Fruit fly (Drosophila melanogaster) whole organism, embryonic: ENCODE results near the gene L2HGDH.

ENCODE experiments used
- B-H1 ChIP-seq: fragments of 200-800 bp; sonication (Bioruptor generic); IDR thresholded peaks from 3 replicates; pipeline ENCODE4 v1.3.6; 2022; ENCODE audit warnings: missing biosample characterization, missing genetic modification characterization
- CG11247 ChIP-seq: fragments of 200-800 bp; sonication (Bioruptor generic); IDR thresholded peaks from 2 replicates; pipeline ENCODE4 v1.3.6; 2022; ENCODE audit warnings: missing biosample characterization, missing genetic modification characterization
- CG11723 ChIP-seq: fragments of 200-800 bp; sonication (Bioruptor generic); optimal IDR thresholded peaks from 2 replicates; lab custom pipeline; 2017; ENCODE audit warnings: missing biosample characterization, mild to moderate bottlenecking, missing genetic modification characterization
- CG14860 ChIP-seq: fragments of 200-800 bp; sonication (Bioruptor generic); IDR thresholded peaks from 3 replicates; pipeline ENCODE4 v1.3.6; 2022; ENCODE audit warnings: missing biosample characterization, missing genetic modification characterization; ENCODE audit not compliant: partially characterized antibody
- CG15514 ChIP-seq: fragments of 200-800 bp; sonication (Bioruptor generic); optimal IDR thresholded peaks from 3 replicates; lab custom pipeline; 2017; ENCODE audit warnings: missing biosample characterization, missing genetic modification characterization, mild to moderate bottlenecking, moderate library complexity, missing genetic modification reagents
- CG1602 ChIP-seq: fragments of 200-800 bp; sonication (Bioruptor generic); optimal IDR thresholded peaks from 3 replicates; lab custom pipeline; 2016; ENCODE audit warnings: missing biosample characterization, missing genetic modification characterization
- CG17359 ChIP-seq: fragments of 200-800 bp; sonication (Bioruptor generic); optimal IDR thresholded peaks from 3 replicates; lab custom pipeline; 2018; ENCODE audit warnings: missing biosample characterization, mild to moderate bottlenecking, missing genetic modification characterization, moderate library complexity
- CG2889 ChIP-seq: fragments of 200-800 bp; sonication (Bioruptor generic); IDR thresholded peaks from 3 replicates; pipeline ENCODE4 v1.3.6; 2022; ENCODE audit warnings: missing biosample characterization, missing genetic modification characterization
- CG5180 ChIP-seq: fragments of 200-800 bp; sonication (Bioruptor generic); optimal IDR thresholded peaks from 3 replicates; lab custom pipeline; 2017; ENCODE audit warnings: missing biosample characterization, missing genetic modification characterization, mild to moderate bottlenecking, moderate library complexity, missing genetic modification reagents
- CG6813 ChIP-seq: fragments of 200-800 bp; sonication (Bioruptor generic); optimal IDR thresholded peaks from 2 replicates; lab custom pipeline; 2017; ENCODE audit warnings: missing biosample characterization, missing genetic modification characterization, mild to moderate bottlenecking, moderate library complexity, missing genetic modification reagents
- CG6854 ChIP-seq: fragments of 200-800 bp; sonication (Bioruptor generic); optimal IDR thresholded peaks from 3 replicates; lab custom pipeline; 2017; ENCODE audit warnings: missing biosample characterization, mild to moderate bottlenecking, missing genetic modification characterization
- CG8478 ChIP-seq: fragments of >200 bp; optimal IDR thresholded peaks from 2 replicates; lab custom pipeline; 2018
- CHES-1-like ChIP-seq: fragments of 200-800 bp; sonication (Bioruptor generic); optimal IDR thresholded peaks from 2 replicates; lab custom pipeline; 2016; ENCODE audit warnings: missing biosample characterization, missing genetic modification characterization
- D ChIP-seq, 2 experiments: fragments of 200-800 bp in 1 of 2; fragments of >200 bp in 1 of 2; sonication (Bioruptor generic) in 1 of 2; optimal IDR thresholded peaks; 2 replicates in 1 of 2; 3 replicates in 1 of 2; lab custom pipeline; 2017; ENCODE audit warnings: mild to moderate bottlenecking in 1 of 2, missing biosample characterization in 1 of 2, missing genetic modification characterization in 1 of 2, missing genetic modification reagents in 1 of 2
- D19A ChIP-seq: fragments of 200-800 bp; optimal IDR thresholded peaks from 3 replicates; lab custom pipeline; 2019; ENCODE audit warnings: missing biosample characterization, mild to moderate bottlenecking, missing genetic modification characterization, moderate library complexity
- D19B ChIP-seq: fragments of 200-800 bp; sonication (Bioruptor generic); optimal IDR thresholded peaks from 2 replicates; lab custom pipeline; 2017; ENCODE audit warnings: missing biosample characterization, mild to moderate bottlenecking, missing genetic modification characterization
- Dll ChIP-seq: fragments of 200-800 bp; sonication (Bioruptor generic); IDR thresholded peaks from 4 replicates; pipeline ENCODE4 v1.3.6; 2022; ENCODE audit warnings: missing biosample characterization, missing genetic modification characterization; ENCODE audit not compliant: partially characterized antibody
- HLHmδ ChIP-seq: fragments of 200-800 bp; sonication (Bioruptor generic); optimal IDR thresholded peaks from 2 replicates; lab custom pipeline; 2018; ENCODE audit warnings: missing biosample characterization, mild to moderate bottlenecking, missing genetic modification characterization, moderate library complexity
- Hey ChIP-seq: fragments of 200-800 bp; sonication (Bioruptor generic); optimal IDR thresholded peaks from 3 replicates; lab custom pipeline; 2018; ENCODE audit warnings: missing biosample characterization, mild to moderate bottlenecking, missing genetic modification characterization
- Kr ChIP-seq: fragments of 200-800 bp; sonication (Bioruptor generic); optimal IDR thresholded peaks from 2 replicates; lab custom pipeline; 2017; ENCODE audit warnings: missing biosample characterization, mild to moderate bottlenecking, missing genetic modification characterization
- MBD-R2 ChIP-seq: fragments of 200-800 bp; sonication (Bioruptor generic); IDR thresholded peaks from 2 replicates; pipeline ENCODE4 v1.3.6; 2022; ENCODE audit warnings: missing biosample characterization, missing genetic modification characterization
- NC2α ChIP-seq: fragments of 200-800 bp; sonication (Bioruptor generic); optimal IDR thresholded peaks from 2 replicates; lab custom pipeline; 2016; ENCODE audit warnings: missing biosample characterization, missing genetic modification characterization
- Sox100B ChIP-seq: fragments of 200-800 bp; sonication (Bioruptor generic); optimal IDR thresholded peaks from 3 replicates; lab custom pipeline; 2018; ENCODE audit warnings: missing biosample characterization, mild to moderate bottlenecking, missing genetic modification characterization
- Trl ChIP-seq, 3 experiments: fragments of >200 bp in 2 of 3; fragments of 200-800 bp in 1 of 3; sonication (Bioruptor generic) in 1 of 3; optimal IDR thresholded peaks; 2 replicates in 1 of 3; 3 replicates in 2 of 3; lab custom pipeline; 2016 to 2017; ENCODE audit warnings: missing biosample characterization in 1 of 3, missing genetic modification characterization in 1 of 3
- Usf ChIP-seq: fragments of 200-800 bp; sonication (Bioruptor generic); optimal IDR thresholded peaks from 2 replicates; lab custom pipeline; 2017; ENCODE audit warnings: missing genotype, missing biosample characterization, missing genetic modification characterization
- az2 ChIP-seq: fragments of 200-800 bp; sonication (Bioruptor generic); optimal IDR thresholded peaks from 3 replicates; lab custom pipeline; 2016; ENCODE audit warnings: missing biosample characterization, missing genetic modification characterization
- chm ChIP-seq: fragments of 200-800 bp; sonication (Bioruptor generic); IDR thresholded peaks from 2 replicates; pipeline ENCODE4 v1.3.6; 2022; ENCODE audit warnings: missing biosample characterization, missing genetic modification characterization
- chn ChIP-seq: fragments of 200-800 bp; sonication (Bioruptor generic); optimal IDR thresholded peaks from 2 replicates; lab custom pipeline; 2016; ENCODE audit warnings: missing biosample characterization, missing genetic modification characterization
- dati ChIP-seq: fragments of 200-800 bp; sonication (Bioruptor generic); IDR thresholded peaks from 2 replicates; pipeline ENCODE4 v1.3.6; 2022; ENCODE audit warnings: missing biosample characterization, missing genetic modification characterization
- dpn ChIP-seq, 2 experiments: fragments of 200-800 bp; sonication (Bioruptor generic); optimal IDR thresholded peaks; 3 replicates each; lab custom pipeline; 2016; ENCODE audit warnings: missing biosample characterization in 2 of 2, missing genetic modification characterization in 2 of 2
- ewg ChIP-seq: fragments of 200-800 bp; sonication (Bioruptor generic); optimal IDR thresholded peaks from 3 replicates; lab custom pipeline; 2017; ENCODE audit warnings: mild to moderate bottlenecking, missing biosample characterization, missing genetic modification reagents, missing genetic modification characterization
- eyg ChIP-seq: fragments of 200-800 bp; sonication (Bioruptor generic); optimal IDR thresholded peaks from 3 replicates; lab custom pipeline; 2016; ENCODE audit warnings: missing biosample characterization, missing genetic modification characterization
- gfzf ChIP-seq: fragments of 200-800 bp; sonication (Bioruptor generic); optimal IDR thresholded peaks from 2 replicates; lab custom pipeline; 2016; ENCODE audit warnings: missing biosample characterization, mild to moderate bottlenecking, missing genetic modification characterization, moderate library complexity
- gsb-n ChIP-seq: fragments of 200-800 bp; sonication (Bioruptor generic); optimal IDR thresholded peaks from 3 replicates; lab custom pipeline; 2018; ENCODE audit warnings: missing biosample characterization, mild to moderate bottlenecking, missing genetic modification characterization
- jing ChIP-seq: fragments of 200-800 bp; sonication (Bioruptor generic); optimal IDR thresholded peaks from 2 replicates; lab custom pipeline; 2018; ENCODE audit warnings: missing biosample characterization, mild to moderate bottlenecking, missing genetic modification characterization
- lov ChIP-seq, 2 experiments: fragments of 200-800 bp in 1 of 2; fragments of >200 bp in 1 of 2; sonication (Bioruptor generic) in 1 of 2; IDR thresholded peaks in 1 of 2; optimal IDR thresholded peaks in 1 of 2; 2 replicates in 1 of 2; 3 replicates in 1 of 2; pipeline versions ENCODE4 v1.3.6 to Lab custom; 2017 to 2022; ENCODE audit warnings: missing biosample characterization in 1 of 2, missing genetic modification characterization in 1 of 2
- org-1 ChIP-seq: fragments of 200-800 bp; sonication (Bioruptor generic); optimal IDR thresholded peaks from 2 replicates; lab custom pipeline; 2017; ENCODE audit warnings: missing biosample characterization, missing genetic modification characterization
- otp ChIP-seq: fragments of 200-800 bp; sonication (Bioruptor generic); IDR thresholded peaks from 3 replicates; pipeline ENCODE4, ENCODE4 v1.3.6; 2022; ENCODE audit warnings: missing biosample characterization, missing genetic modification characterization
- pho ChIP-seq: fragments of 200-800 bp; sonication (Bioruptor generic); optimal IDR thresholded peaks from 2 replicates; lab custom pipeline; 2016; ENCODE audit warnings: missing biosample characterization, missing genetic modification characterization
- repo ChIP-seq: fragments of 200-800 bp; sonication (Bioruptor generic); optimal IDR thresholded peaks from 2 replicates; lab custom pipeline; 2016; ENCODE audit warnings: missing biosample characterization, missing genetic modification characterization
- rib ChIP-seq: fragments of 200-800 bp; sonication (Bioruptor generic); IDR thresholded peaks from 2 replicates; pipeline ENCODE4 v1.3.6; 2022; ENCODE audit warnings: missing biosample characterization, missing genetic modification characterization
- row ChIP-seq: fragments of 200-800 bp; sonication (Bioruptor generic); IDR thresholded peaks from 3 replicates; pipeline ENCODE4 v1.3.6; 2022; ENCODE audit warnings: missing biosample characterization, missing genetic modification characterization
- sc ChIP-seq, 3 experiments: fragments of >200 bp in 2 of 3; fragments of 200-800 bp in 1 of 3; sonication (Bioruptor generic) in 1 of 3; optimal IDR thresholded peaks; 2 replicates in 2 of 3; 3 replicates in 1 of 3; lab custom pipeline; 2017; ENCODE audit warnings: mild to moderate bottlenecking in 1 of 3, missing biosample characterization in 1 of 3, missing genetic modification characterization in 1 of 3, missing genetic modification reagents in 1 of 3
- sd ChIP-seq: fragments of 200-800 bp; sonication (Bioruptor generic); optimal IDR thresholded peaks from 3 replicates; lab custom pipeline; 2018; ENCODE audit warnings: missing biosample characterization, mild to moderate bottlenecking, missing genetic modification characterization, moderate library complexity
- ssp ChIP-seq: fragments of 200-800 bp; sonication (Bioruptor generic); IDR thresholded peaks from 2 replicates; pipeline ENCODE4 v1.3.6; 2022; ENCODE audit warnings: missing biosample characterization, missing genetic modification characterization
- tin ChIP-seq: fragments of 200-800 bp; sonication (Bioruptor generic); optimal IDR thresholded peaks from 3 replicates; lab custom pipeline; 2016; ENCODE audit warnings: missing biosample characterization, missing genetic modification characterization
- trem ChIP-seq: fragments of 200-800 bp; optimal IDR thresholded peaks from 3 replicates; lab custom pipeline; 2019; ENCODE audit warnings: missing biosample characterization, mild to moderate bottlenecking, missing genetic modification characterization, moderate library complexity
- vnd ChIP-seq: fragments of 200-800 bp; sonication (Bioruptor generic); IDR thresholded peaks from 3 replicates; pipeline ENCODE4 v1.3.6; 2022; ENCODE audit warnings: missing biosample characterization, missing genetic modification characterization; ENCODE audit not compliant: partially characterized antibody
- zen2 ChIP-seq: fragments of 200-800 bp; sonication (Bioruptor generic); IDR thresholded peaks from 3 replicates; pipeline ENCODE4 v1.3.6; 2022; ENCODE audit warnings: missing biosample characterization, missing genetic modification characterization; ENCODE audit not compliant: partially characterized antibody

Gene L2HGDH

DNA sequence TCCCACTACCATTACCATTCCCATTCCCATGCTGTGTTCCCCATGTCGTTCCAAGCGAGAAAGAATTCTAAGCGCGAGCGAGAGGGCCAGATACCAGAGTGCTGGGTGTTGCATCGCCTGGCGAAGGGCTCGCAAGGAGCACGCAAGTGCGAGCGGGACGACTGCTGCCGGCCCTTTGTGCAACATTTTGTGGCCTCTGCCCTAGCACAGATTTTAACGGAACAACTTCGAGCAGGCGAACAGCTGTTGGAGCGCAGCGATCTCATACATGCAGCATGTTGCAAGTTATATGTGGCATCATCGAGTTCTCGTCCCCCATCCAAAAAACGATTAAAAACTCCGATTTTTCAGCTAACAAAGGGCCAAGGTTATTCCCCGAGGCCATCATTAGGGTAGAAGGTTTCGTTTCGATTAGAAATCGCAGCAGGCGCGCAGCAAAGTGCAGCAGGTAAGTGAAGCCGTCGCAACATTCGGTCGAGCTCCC, 26.7 kb downstream of the L2HGDH start (continued):
- TF ChIP-seq CG17359 (tag; lab: Kevin White, UChicago) (no peak), sd (tag; lab: Kevin White, UChicago) (peak; percentile 27), Sox100B (GFP tag; lab: Kevin White, UChicago) (no peak), HLHmδ (GFP tag; lab: Kevin White, UChicago) (no peak), CG1602 (GFP tag; lab: Kevin White, UChicago) (no peak), lov (optimal IDR thresholded peaks at IDR 0.05; lab: Kevin White, UChicago) (no peak), lov (GFP tag; IDR thresholded peaks at IDR 0.05; lab: Robert Waterston, UW) (0 out of 3 replicates have a peak, but pooled peaks have one; percentile 47), CG5180 (GFP tag; lab: Kevin White, UChicago) (peak; percentile 97), az2 (GFP tag; lab: Kevin White, UChicago) (no peak), chm (GFP tag; lab: Robert Waterston, UW) (no peak), CG15514 (GFP tag; lab: Kevin White, UChicago) (no peak), CG6813 (GFP tag; lab: Kevin White, UChicago) (no peak), CG14860 (GFP tag; lab: Robert Waterston, UW) (peak; percentile 29; the same call in 1 of the 3 replicates), ewg (GFP tag; lab: Kevin White, UChicago) (no peak), D19B (no peak), D19A (no peak), pho (GFP tag; lab: Kevin White, UChicago) (no peak), trem (tag; lab: Kevin White, UChicago) (no peak), ssp (GFP tag; lab: Robert Waterston, UW) (no peak), repo (no peak), sc (optimal IDR thresholded peaks at IDR 0.05; lab: Kevin White, UChicago) (no peak), sc (GFP tag; optimal IDR thresholded peaks at IDR 0.05; lab: Kevin White, UChicago) (no peak), Hey (tag; lab: Kevin White, UChicago) (no peak), Dll (GFP tag; lab: Robert Waterston, UW) (peak; percentile 50; the same call in 1 of the 4 replicates), CG11247 (GFP tag; lab: Robert Waterston, UW) (no peak), Usf (no peak), Trl (optimal IDR thresholded peaks at IDR 0.05; lab: Kevin White, UChicago) (no peak), Trl (GFP tag; optimal IDR thresholded peaks at IDR 0.05; lab: Kevin White, UChicago) (no peak), zen2 (peak; percentile 27; the same call in 1 of the 3 replicates), CHES-1-like (GFP tag; lab: Kevin White, UChicago) (no peak), NC2α (GFP tag; lab: Kevin White, UChicago) (no peak), otp (GFP tag; lab: Robert Waterston, UW) (no peak), CG8478 (peak; percentile 90), rib (GFP tag; lab: Robert Waterston, UW) (no peak), eyg (GFP tag; lab: Kevin White, UChicago) (no peak), row (no peak), chn (GFP tag; lab: Kevin White, UChicago) (peak; percentile 37), Kr (GFP tag; lab: Kevin White, UChicago) (no peak), tin (no peak), CG11723 (GFP tag; lab: Kevin White, UChicago) (no peak), gfzf (GFP tag; lab: Kevin White, UChicago) (no peak), vnd (GFP tag; lab: Robert Waterston, UW) (no peak; the same call in 2 of the 3 replicates), dpn (GFP tag; optimal IDR thresholded peaks at IDR 0.05; lab: Kevin White, UChicago) (no peak), MBD-R2 (no peak), jing (GFP tag; lab: Kevin White, UChicago) (no peak), CG6854 (GFP tag; lab: Kevin White, UChicago) (no peak), gsb-n (no peak), D (optimal IDR thresholded peaks at IDR 0.05; lab: Kevin White, UChicago) (peak; percentile 93), D (GFP tag; optimal IDR thresholded peaks at IDR 0.05; lab: Kevin White, UChicago) (no peak), CG2889 (GFP tag; lab: Robert Waterston, UW) (no peak), B-H1 (no peak), org-1 (GFP tag; lab: Kevin White, UChicago) (no peak), dati (GFP tag; lab: Robert Waterston, UW) (no peak)
